Worm (Caenorhabditis elegans) whole organism, early embryonic: ENCODE data around the gene fbxc-29.

Experiments used
- ets-7 ChIP-seq: sonication (generic microtip); optimal IDR thresholded peaks from 2 replicates; lab custom pipeline; 2016; ENCODE audit warnings: missing genotype, missing genetic modification characterization, missing compliant biosample characterization
- flt-1 ChIP-seq: fragments of 200-800 bp; sonication (Bioruptor generic); IDR thresholded peaks from 2 replicates; pipeline ENCODE4 v1.3.6; 2022; ENCODE audit warnings: missing genetic modification characterization, missing compliant biosample characterization
- tra-4 ChIP-seq: sonication (generic microtip); optimal IDR thresholded peaks from 2 replicates; lab custom pipeline; 2017; ENCODE audit warnings: missing genetic modification characterization, missing compliant biosample characterization

ce11 chrII:909554-909953 is 6.3 kb upstream of the fbxc-29 start, which contains the start of the genes fbxc-24 and fbxc-27:
- no peak for TF ChIP-seq tra-4
- no peak for TF ChIP-seq flt-1 (GFP tag; lab: Robert Waterston, UW)
- no peak for TF ChIP-seq ets-7 (tag; lab: Kevin White, UChicago)
